Fruit fly (Drosophila melanogaster) whole organism, embryonic: ENCODE measurements around the gene Rpt6.
A peak's percentile ranks its signal among the peaks of the same experiment; 100 is the strongest.

ENCODE experiments used
- Atf6 ChIP-seq: fragments of 200-800 bp; sonication (Bioruptor generic); IDR thresholded peaks from 2 replicates; pipeline ENCODE4 v1.3.6; 2022; ENCODE audit warnings: missing biosample characterization, missing genetic modification characterization
- CG10366 ChIP-seq: fragments of 200-800 bp; sonication (Bioruptor generic); IDR thresholded peaks from 2 replicates; pipeline ENCODE4 v1.3.6; 2022; ENCODE audit warnings: missing biosample characterization, missing genetic modification characterization
- CG10431 ChIP-seq: fragments of 200-800 bp; sonication (Bioruptor generic); optimal IDR thresholded peaks from 3 replicates; lab custom pipeline; 2018; ENCODE audit warnings: missing biosample characterization, mild to moderate bottlenecking, missing genetic modification characterization
- CG11093 ChIP-seq: fragments of 200-800 bp; sonication (Bioruptor generic); IDR thresholded peaks from 3 replicates; pipeline ENCODE4 v1.3.6; 2022; ENCODE audit warnings: missing biosample characterization, missing genetic modification characterization
- CG11247 ChIP-seq: fragments of 200-800 bp; sonication (Bioruptor generic); IDR thresholded peaks from 2 replicates; pipeline ENCODE4 v1.3.6; 2022; ENCODE audit warnings: missing biosample characterization, missing genetic modification characterization
- CG12104 ChIP-seq: fragments of 200-800 bp; sonication (Bioruptor generic); optimal IDR thresholded peaks from 3 replicates; lab custom pipeline; 2016; ENCODE audit warnings: missing biosample characterization, missing genetic modification characterization
- CG12219 ChIP-seq: fragments of 200-800 bp; sonication (Bioruptor generic); optimal IDR thresholded peaks from 3 replicates; lab custom pipeline; 2018; ENCODE audit warnings: missing biosample characterization, mild to moderate bottlenecking, missing genetic modification characterization
- CG12299 ChIP-seq: fragments of 200-800 bp; sonication (Bioruptor generic); optimal IDR thresholded peaks from 2 replicates; lab custom pipeline; 2018; ENCODE audit warnings: missing biosample characterization, mild to moderate bottlenecking, missing genetic modification characterization
- CG14710 ChIP-seq: fragments of 200-800 bp; sonication (Bioruptor generic); optimal IDR thresholded peaks from 3 replicates; lab custom pipeline; 2019; ENCODE audit warnings: missing biosample characterization, mild to moderate bottlenecking, missing genetic modification characterization, moderate library complexity
- CG1603 ChIP-seq: fragments of 200-800 bp; sonication (Bioruptor generic); optimal IDR thresholded peaks from 2 replicates; lab custom pipeline; 2019; ENCODE audit warnings: missing biosample characterization, mild to moderate bottlenecking, missing genetic modification characterization, moderate library complexity
- CG17802 ChIP-seq: fragments of 200-800 bp; sonication (Bioruptor generic); optimal IDR thresholded peaks from 2 replicates; lab custom pipeline; 2018; ENCODE audit warnings: missing biosample characterization, mild to moderate bottlenecking, missing genetic modification characterization, moderate library complexity
- CG1792 ChIP-seq: fragments of 200-800 bp; sonication (Bioruptor generic); optimal IDR thresholded peaks from 2 replicates; lab custom pipeline; 2016; ENCODE audit warnings: missing biosample characterization, missing genetic modification characterization
- CG18599 ChIP-seq: fragments of 200-800 bp; sonication (Bioruptor generic); optimal IDR thresholded peaks from 3 replicates; lab custom pipeline; 2017; ENCODE audit warnings: missing biosample characterization, missing genetic modification characterization, mild to moderate bottlenecking, moderate library complexity, missing genetic modification reagents
- CG3065 ChIP-seq: fragments of 200-800 bp; sonication (Bioruptor generic); optimal IDR thresholded peaks from 2 replicates; lab custom pipeline; 2016; ENCODE audit warnings: missing biosample characterization, missing genetic modification characterization
- CG31441 ChIP-seq: fragments of 200-800 bp; sonication (Bioruptor generic); IDR thresholded peaks from 2 replicates; pipeline ENCODE4 v1.3.6; 2022; ENCODE audit warnings: missing biosample characterization, missing genetic modification characterization
- CG32767 ChIP-seq: fragments of 200-800 bp; sonication (Bioruptor generic); IDR thresholded peaks from 2 replicates; pipeline ENCODE4 v1.3.6; 2022; ENCODE audit warnings: missing biosample characterization, missing genetic modification characterization
- CG3281 ChIP-seq: fragments of 200-800 bp; sonication (Bioruptor generic); optimal IDR thresholded peaks from 3 replicates; lab custom pipeline; 2017; ENCODE audit warnings: missing biosample characterization, mild to moderate bottlenecking, missing genetic modification characterization
- CG34422 ChIP-seq: fragments of 200-800 bp; sonication (Bioruptor generic); IDR thresholded peaks from 3 replicates; pipeline ENCODE4 v1.3.6; 2022; ENCODE audit warnings: missing biosample characterization, missing genetic modification characterization
- CG6654 ChIP-seq: fragments of 200-800 bp; sonication (Bioruptor generic); optimal IDR thresholded peaks from 2 replicates; lab custom pipeline; 2017; ENCODE audit warnings: missing biosample characterization, mild to moderate bottlenecking, missing genetic modification characterization
- CG7786 ChIP-seq: fragments of 200-800 bp; sonication (Bioruptor generic); optimal IDR thresholded peaks from 2 replicates; lab custom pipeline; 2016; ENCODE audit warnings: missing biosample characterization, missing genetic modification characterization
- D ChIP-seq, 2 experiments: fragments of 200-800 bp in 1 of 2; fragments of >200 bp in 1 of 2; sonication (Bioruptor generic) in 1 of 2; optimal IDR thresholded peaks; 2 replicates in 1 of 2; 3 replicates in 1 of 2; lab custom pipeline; 2017; ENCODE audit warnings: mild to moderate bottlenecking in 1 of 2, missing biosample characterization in 1 of 2, missing genetic modification characterization in 1 of 2, missing genetic modification reagents in 1 of 2
- Dad ChIP-seq: fragments of 200-800 bp; sonication (Bioruptor generic); optimal IDR thresholded peaks from 3 replicates; lab custom pipeline; 2016; ENCODE audit warnings: missing biosample characterization, missing genetic modification characterization
- Dek ChIP-seq: fragments of 200-800 bp; sonication (Bioruptor generic); optimal IDR thresholded peaks from 3 replicates; lab custom pipeline; 2019; ENCODE audit warnings: missing biosample characterization, mild to moderate bottlenecking, missing genetic modification characterization, moderate library complexity
- Dip2 ChIP-seq: fragments of 200-800 bp; sonication (Bioruptor generic); IDR thresholded peaks from 2 replicates; pipeline ENCODE4 v1.3.6; 2022; ENCODE audit warnings: missing biosample characterization, missing genetic modification characterization
- GATAe ChIP-seq: fragments of 200-800 bp; sonication (Bioruptor generic); conservative IDR thresholded peaks from 2 replicates; pipeline ENCODE4 v1.3.6; 2022; ENCODE audit warnings: missing biosample characterization, missing genetic modification characterization
- HLH3B ChIP-seq: fragments of 200-800 bp; sonication (Bioruptor generic); IDR thresholded peaks from 2 replicates; pipeline ENCODE4 v1.3.6; 2022; ENCODE audit warnings: missing biosample characterization, missing genetic modification characterization
- Hey ChIP-seq: fragments of 200-800 bp; sonication (Bioruptor generic); optimal IDR thresholded peaks from 3 replicates; lab custom pipeline; 2018; ENCODE audit warnings: missing biosample characterization, mild to moderate bottlenecking, missing genetic modification characterization
- HmgD ChIP-seq: fragments of 200-800 bp; sonication (Bioruptor generic); optimal IDR thresholded peaks from 3 replicates; lab custom pipeline; 2016; ENCODE audit warnings: missing biosample characterization, missing genetic modification characterization
- Jarid2 ChIP-seq: fragments of 200-800 bp; sonication (Bioruptor generic); optimal IDR thresholded peaks from 3 replicates; lab custom pipeline; 2017; ENCODE audit warnings: mild to moderate bottlenecking, missing biosample characterization, missing genetic modification reagents, missing genetic modification characterization
- MESR4 ChIP-seq: fragments of 200-800 bp; sonication (Bioruptor generic); optimal IDR thresholded peaks from 2 replicates; lab custom pipeline; 2018; ENCODE audit warnings: missing biosample characterization, mild to moderate bottlenecking, missing genetic modification characterization, moderate library complexity
- Meics ChIP-seq: fragments of 200-800 bp; sonication (Bioruptor generic); optimal IDR thresholded peaks from 2 replicates; lab custom pipeline; 2017; ENCODE audit warnings: missing biosample characterization, mild to moderate bottlenecking, missing genetic modification characterization
- NC2α ChIP-seq: fragments of 200-800 bp; sonication (Bioruptor generic); optimal IDR thresholded peaks from 2 replicates; lab custom pipeline; 2016; ENCODE audit warnings: missing biosample characterization, missing genetic modification characterization
- Sry-β ChIP-seq: fragments of 200-800 bp; sonication (Bioruptor generic); optimal IDR thresholded peaks from 2 replicates; lab custom pipeline; 2018; ENCODE audit warnings: missing biosample characterization, mild to moderate bottlenecking, missing genetic modification characterization, moderate library complexity
- Xbp1 ChIP-seq: fragments of 200-800 bp; sonication (Bioruptor generic); optimal IDR thresholded peaks from 3 replicates; lab custom pipeline; 2016; ENCODE audit warnings: missing biosample characterization, mild to moderate bottlenecking, missing genetic modification characterization
- YL-1 ChIP-seq: fragments of 200-800 bp; sonication (Bioruptor generic); optimal IDR thresholded peaks from 3 replicates; lab custom pipeline; 2017; ENCODE audit warnings: missing biosample characterization, mild to moderate bottlenecking, missing genetic modification characterization
- cad ChIP-seq: fragments of >200 bp; optimal IDR thresholded peaks from 2 replicates; lab custom pipeline; 2017; ENCODE audit warnings: missing biosample characterization, missing genetic modification characterization
- chif ChIP-seq, 2 experiments: fragments of 200-800 bp; sonication (Bioruptor generic); optimal IDR thresholded peaks; 3 replicates each; lab custom pipeline; 2016; ENCODE audit warnings: missing biosample characterization in 2 of 2, missing genetic modification characterization in 2 of 2
- crc ChIP-seq: fragments of 200-800 bp; sonication (Bioruptor generic); optimal IDR thresholded peaks from 2 replicates; lab custom pipeline; 2016; ENCODE audit warnings: missing biosample characterization, missing genetic modification characterization
- dmrt99B ChIP-seq: fragments of 200-800 bp; sonication (Bioruptor generic); optimal IDR thresholded peaks from 2 replicates; lab custom pipeline; 2018; ENCODE audit warnings: missing biosample characterization, mild to moderate bottlenecking, missing genetic modification characterization, moderate library complexity
- eve ChIP-seq, 2 experiments: fragments of >200 bp; optimal IDR thresholded peaks; 2 replicates each; lab custom pipeline; 2017; ENCODE audit warnings: missing biosample characterization in 2 of 2, missing genetic modification characterization in 2 of 2
- ftz-f1 ChIP-seq: fragments of 200-800 bp; sonication (Bioruptor generic); optimal IDR thresholded peaks from 2 replicates; lab custom pipeline; 2016; ENCODE audit warnings: missing biosample characterization, missing genetic modification characterization
- gsb ChIP-seq: fragments of 200-800 bp; sonication (Bioruptor generic); IDR thresholded peaks from 2 replicates; pipeline ENCODE4 v1.3.6; 2022; ENCODE audit warnings: missing biosample characterization, missing genetic modification characterization
- hb ChIP-seq: fragments of 200-800 bp; sonication (Bioruptor generic); IDR thresholded peaks from 3 replicates; pipeline ENCODE4 v1.3.6; 2022; ENCODE audit warnings: missing biosample characterization, missing genetic modification characterization; ENCODE audit not compliant: partially characterized antibody
- hbn ChIP-seq: fragments of 200-800 bp; sonication (Bioruptor generic); IDR thresholded peaks from 2 replicates; pipeline ENCODE4 v1.3.6; 2022; ENCODE audit warnings: missing biosample characterization, missing genetic modification characterization; ENCODE audit not compliant: partially characterized antibody
- ranshi ChIP-seq: fragments of 200-800 bp; sonication (Bioruptor generic); IDR thresholded peaks from 2 replicates; pipeline ENCODE4 v1.3.6; 2022; ENCODE audit warnings: missing biosample characterization, missing genetic modification characterization
- salm ChIP-seq: fragments of 200-800 bp; sonication (Bioruptor generic); optimal IDR thresholded peaks from 2 replicates; lab custom pipeline; 2018; ENCODE audit warnings: missing biosample characterization, mild to moderate bottlenecking, missing genetic modification characterization
- sna ChIP-seq: fragments of 200-800 bp; sonication (Bioruptor generic); IDR thresholded peaks from 2 replicates; pipeline ENCODE4 v1.3.6; 2022; ENCODE audit warnings: missing biosample characterization, missing genetic modification characterization; ENCODE audit not compliant: partially characterized antibody
- tll ChIP-seq, 2 experiments: fragments of 200-800 bp in 1 of 2; fragments of >200 bp in 1 of 2; sonication (Bioruptor generic) in 1 of 2; optimal IDR thresholded peaks; 2 replicates each; lab custom pipeline; 2017 to 2019; ENCODE audit warnings: missing biosample characterization in 2 of 2, missing genetic modification characterization in 2 of 2, mild to moderate bottlenecking in 1 of 2, moderate library complexity in 1 of 2
- toy ChIP-seq: fragments of 200-800 bp; sonication (Bioruptor generic); IDR thresholded peaks from 2 replicates; pipeline ENCODE4 v1.3.6; 2022; ENCODE audit warnings: missing biosample characterization, missing genetic modification characterization
- zf30C ChIP-seq: fragments of 200-800 bp; sonication (Bioruptor generic); optimal IDR thresholded peaks from 3 replicates; lab custom pipeline; 2018; ENCODE audit warnings: missing biosample characterization, mild to moderate bottlenecking, missing genetic modification characterization

Rpt6 gene

dm6 chrX:21339476-21339931 is 23.7 kb downstream of the Rpt6 start, which contains the start of the genes tty and fliI (continued):
- TF ChIP-seq CG3281 (GFP tag; lab: Kevin White, UChicago) (peak; percentile 74), CG18599 (GFP tag; lab: Kevin White, UChicago) (peak; percentile 86), HLH3B (GFP tag; lab: Robert Waterston, UW) (peak; percentile 86), CG34422 (peak; percentile 94), CG12104 (GFP tag; lab: Kevin White, UChicago) (peak; percentile 72), CG12219 (GFP tag; lab: Kevin White, UChicago) (peak; percentile 60), Dip2 (GFP tag; lab: Robert Waterston, UW) (no peak), salm (tag; lab: Kevin White, UChicago) (peak; percentile 40), toy (GFP tag; lab: Robert Waterston, UW) (0 out of 2 replicates have a peak, but pooled peaks have one; percentile 53), CG10366 (GFP tag; lab: Robert Waterston, UW) (peak; percentile 90), CG11247 (GFP tag; lab: Robert Waterston, UW) (peak; percentile 90), Jarid2 (no peak), ranshi (GFP tag; lab: Robert Waterston, UW) (peak; percentile 91), cad (no peak), Meics (GFP tag; lab: Kevin White, UChicago) (peak; percentile 83), sna (GFP tag; lab: Robert Waterston, UW) (no peak), gsb (GFP tag; lab: Robert Waterston, UW) (peak; percentile 75), CG10431 (no peak), CG17802 (tag; lab: Kevin White, UChicago) (peak; percentile 48), CG3065 (peak; percentile 63), tll (GFP tag; optimal IDR thresholded peaks at IDR 0.05; lab: Kevin White, UChicago) (no peak), Atf6 (GFP tag; lab: Robert Waterston, UW) (peak; percentile 85), Xbp1 (peak; percentile 85), hb (no peak), CG1603 (tag; lab: Kevin White, UChicago) (peak; percentile 88), Dek (tag; lab: Kevin White, UChicago) (peak; percentile 78), MESR4 (peak; percentile 70), eve (GFP tag; optimal IDR thresholded peaks at IDR 0.05; lab: Kevin White, UChicago) (no peak), ftz-f1 (GFP tag; lab: Kevin White, UChicago) (peak; percentile 68), NC2α (GFP tag; lab: Kevin White, UChicago) (peak; percentile 67), D (optimal IDR thresholded peaks at IDR 0.05; lab: Kevin White, UChicago) (no peak), D (GFP tag; optimal IDR thresholded peaks at IDR 0.05; lab: Kevin White, UChicago) (peak; percentile 48), zf30C (GFP tag; lab: Kevin White, UChicago) (no peak), hbn (0 out of 2 replicates have a peak, but pooled peaks have one; percentile 17), CG6654 (GFP tag; lab: Kevin White, UChicago) (peak; percentile 36), Dad (peak; percentile 74), YL-1 (peak; percentile 64), HmgD (peak; percentile 82), CG7786 (GFP tag; lab: Kevin White, UChicago) (peak; percentile 87), crc (GFP tag; lab: Kevin White, UChicago) (peak; percentile 78), Hey (tag; lab: Kevin White, UChicago) (no peak), CG32767 (peak; percentile 74), dmrt99B (tag; lab: Kevin White, UChicago) (peak; percentile 80), CG31441 (GFP tag; lab: Robert Waterston, UW) (peak; percentile 73), chif (GFP tag; optimal IDR thresholded peaks at IDR 0.05; lab: Kevin White, UChicago) (peak; percentile 74 to 82), Sry-β (no peak), GATAe (peak; percentile 45; the same call in 1 of the 2 replicates), CG1792 (GFP tag; lab: Kevin White, UChicago) (peak; percentile 55), CG12299 (tag; lab: Kevin White, UChicago) (no peak), CG11093 (peak; percentile 86; the same call in 2 of the 3 replicates), CG14710 (tag; lab: Kevin White, UChicago) (peak; percentile 77)
